Fruit fly (Drosophila melanogaster): ENCODE results near the gene COX4.

- TF ChIP-seq HLH4C (GFP tag; IDR thresholded peaks at IDR 0.05; ENCODE audit: partially characterized antibody), result no peak
- no peak for TF ChIP-seq Kr (GFP tag; optimal IDR thresholded peaks at IDR 0.05)
- no peak for TF ChIP-seq Blimp-1 (GFP tag; optimal IDR thresholded peaks at IDR 0.05)
- TF ChIP-seq Abd-B (GFP tag; optimal IDR thresholded peaks at IDR 0.05), result no peak
- no peak for TF ChIP-seq pb (GFP tag; optimal IDR thresholded peaks at IDR 0.05)
- no peak for TF ChIP-seq gsb (GFP tag; IDR thresholded peaks at IDR 0.05)
Observed at dm6 chr2L:19942510-19942909, 16.0 kb upstream of the COX4 start.
